Fruit fly (Drosophila melanogaster): Measurements from ENCODE around the gene Ugt36E1.

The Ugt36E1 gene

DNA sequence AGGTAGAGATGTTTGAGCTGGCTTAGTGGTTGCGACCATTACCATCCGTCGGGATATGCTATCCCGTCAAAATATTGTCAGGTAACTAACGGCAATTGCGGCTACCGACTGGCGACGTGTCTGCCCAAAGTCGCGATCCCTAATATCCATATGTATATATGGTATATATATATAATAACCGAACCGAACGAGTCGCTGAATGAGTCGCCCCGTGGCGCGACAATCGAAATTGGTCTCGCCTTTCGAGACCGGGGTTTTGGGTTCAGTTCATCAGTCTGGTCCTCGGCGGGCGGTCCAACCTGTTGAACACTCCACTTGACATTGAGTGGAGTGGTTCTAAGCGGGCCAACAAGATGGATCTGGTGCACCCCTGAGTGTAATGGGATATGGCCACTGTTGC lies 48.6 kb downstream of the Ugt36E1 start (continued):
- TF ChIP-seq prd (optimal IDR thresholded peaks at IDR 0.05), result no peak
- TF ChIP-seq prd (GFP tag; IDR thresholded peaks at IDR 0.05), result peak; percentile 42; the same call in 1 of the 3 replicates
- no peak for TF ChIP-seq mld (GFP tag; IDR thresholded peaks at IDR 0.05; ENCODE audit: partially characterized antibody)
- no peak for TF ChIP-seq Atf-2 (GFP tag; optimal IDR thresholded peaks at IDR 0.05)
- peak; percentile 10 for TF ChIP-seq Kr (GFP tag; optimal IDR thresholded peaks at IDR 0.05)
- TF ChIP-seq E2f2 (GFP tag; IDR thresholded peaks at IDR 0.05), result no peak
- TF ChIP-seq gcm (GFP tag; optimal IDR thresholded peaks at IDR 0.05), result no peak
- TF ChIP-seq lab (GFP tag; optimal IDR thresholded peaks at IDR 0.05), result no peak
- no peak for TF ChIP-seq CG16813 (GFP tag; IDR thresholded peaks at IDR 0.05; ENCODE audit: partially characterized antibody)
- TF ChIP-seq Dad (GFP tag; optimal IDR thresholded peaks at IDR 0.05), result no peak
- TF ChIP-seq Sry-β (GFP tag; optimal IDR thresholded peaks at IDR 0.05), result no peak
- TF ChIP-seq hbn (GFP tag; IDR thresholded peaks at IDR 0.05; ENCODE audit: partially characterized antibody), result no peak
- TF ChIP-seq CG4282 (GFP tag; optimal IDR thresholded peaks at IDR 0.05), result no peak
- no peak for TF ChIP-seq BtbVII (GFP tag; optimal IDR thresholded peaks at IDR 0.05)
- TF ChIP-seq CG18262 (tag; optimal IDR thresholded peaks at IDR 0.05), result no peak
- no peak for TF ChIP-seq sug (tag; optimal IDR thresholded peaks at IDR 0.05)
- no peak for TF ChIP-seq chinmo (GFP tag; IDR thresholded peaks at IDR 0.05; ENCODE audit: partially characterized antibody)
- TF ChIP-seq pzg (GFP tag; optimal IDR thresholded peaks at IDR 0.05), result no peak
- TF ChIP-seq run (tag; optimal IDR thresholded peaks at IDR 0.05), result no peak
- no peak for TF ChIP-seq Meics (GFP tag; optimal IDR thresholded peaks at IDR 0.05)
- no peak for TF ChIP-seq CG4617 (GFP tag; optimal IDR thresholded peaks at IDR 0.05; ENCODE audit: borderline replicate concordance)
- no peak for TF ChIP-seq toy (GFP tag; IDR thresholded peaks at IDR 0.05)
- TF ChIP-seq Oli (tag; optimal IDR thresholded peaks at IDR 0.05), result no peak
- no peak for TF ChIP-seq Myb (GFP tag; optimal IDR thresholded peaks at IDR 0.05)
- no peak for TF ChIP-seq CTCF (GFP tag; optimal IDR thresholded peaks at IDR 0.05)
- peak; percentile 89 for TF ChIP-seq twi (tag; optimal IDR thresholded peaks at IDR 0.05)
- no peak for TF ChIP-seq caup (GFP tag; optimal IDR thresholded peaks at IDR 0.05; ENCODE audit: severe bottlenecking)
- TF ChIP-seq CG5953 (GFP tag; IDR thresholded peaks at IDR 0.05), result no peak
- TF ChIP-seq CG9609 (GFP tag; optimal IDR thresholded peaks at IDR 0.05), result no peak
- no peak for TF ChIP-seq chif (GFP tag; optimal IDR thresholded peaks at IDR 0.05)
- TF ChIP-seq jigr1 (GFP tag; IDR thresholded peaks at IDR 0.05), result no peak
- peak; percentile 55 for TF ChIP-seq CG15479 (GFP tag; optimal IDR thresholded peaks at IDR 0.05)
- TF ChIP-seq CG17328 (GFP tag; IDR thresholded peaks at IDR 0.05), result no peak
- no peak for TF ChIP-seq ac (GFP tag; optimal IDR thresholded peaks at IDR 0.05)
- TF ChIP-seq fu2 (GFP tag; optimal IDR thresholded peaks at IDR 0.05), result no peak
- no peak for TF ChIP-seq fd96Cb (tag; optimal IDR thresholded peaks at IDR 0.05)
- TF ChIP-seq Stat92E (GFP tag; optimal IDR thresholded peaks at IDR 0.05), result no peak
- no peak for TF ChIP-seq CG6175 (GFP tag; IDR thresholded peaks at IDR 0.05)
- no peak for TF ChIP-seq CG8089 (GFP tag; optimal IDR thresholded peaks at IDR 0.05)
- TF ChIP-seq cad (GFP tag; optimal IDR thresholded peaks at IDR 0.05), result peak; percentile 42
- TF ChIP-seq C15 (GFP tag; IDR thresholded peaks at IDR 0.05), result no peak
- TF ChIP-seq kni (GFP tag; optimal IDR thresholded peaks at IDR 0.05), result peak; percentile 42
- no peak for TF ChIP-seq az2 (GFP tag; optimal IDR thresholded peaks at IDR 0.05)
- TF ChIP-seq corto (GFP tag; optimal IDR thresholded peaks at IDR 0.05), result no peak
- TF ChIP-seq usp (GFP tag; optimal IDR thresholded peaks at IDR 0.05), result no peak
- no peak for TF ChIP-seq ssp (GFP tag; IDR thresholded peaks at IDR 0.05)
- TF ChIP-seq CG11695 (GFP tag; IDR thresholded peaks at IDR 0.05), result no peak
- no peak for TF ChIP-seq CG30020 (tag; optimal IDR thresholded peaks at IDR 0.05)
- TF ChIP-seq ash1 (GFP tag; optimal IDR thresholded peaks at IDR 0.05), result no peak
- TF ChIP-seq gfzf (GFP tag; optimal IDR thresholded peaks at IDR 0.05), result no peak
- TF ChIP-seq insv (GFP tag; optimal IDR thresholded peaks at IDR 0.05), result peak in 1 of 2 experiments; percentile 24
- no peak for TF ChIP-seq CG1024 (GFP tag; IDR thresholded peaks at IDR 0.05)
